Worm (Caenorhabditis elegans) whole organism, midembryonic: ENCODE measurements around the gene Y62H9A.2.

Experiments
- cog-1 ChIP-seq: sonication (generic microtip); optimal IDR thresholded peaks from 2 replicates; lab custom pipeline; 2016; ENCODE audit warnings: missing genetic modification characterization, missing compliant biosample characterization
- flt-1 ChIP-seq: fragments of 200-800 bp; sonication (Bioruptor generic); IDR thresholded peaks from 2 replicates; pipeline ENCODE4 v1.3.6; 2022; ENCODE audit warnings: missing genetic modification characterization, missing compliant biosample characterization
- med-1 ChIP-seq: sonication (generic microtip); optimal IDR thresholded peaks from 2 replicates; lab custom pipeline; 2017; ENCODE audit warnings: missing genetic modification characterization, mild to moderate bottlenecking, missing compliant biosample characterization, antibody characterized with exemption, missing genetic modification reagents; ENCODE audit not compliant: insufficient read depth
- tab-1 ChIP-seq: fragments of 200-800 bp; sonication (Bioruptor generic); IDR thresholded peaks from 2 replicates; pipeline ENCODE4 v1.3.6; 2022; ENCODE audit warnings: missing genetic modification characterization, missing compliant biosample characterization

- TF ChIP-seq flt-1 (GFP tag; lab: Robert Waterston, UW) = no peak
- no peak for TF ChIP-seq med-1 (GFP tag; lab: Kevin White, UChicago)
- no peak for TF ChIP-seq cog-1 (tag; lab: Kevin White, UChicago)
- no peak for TF ChIP-seq tab-1
Measured at ce11 chrX:11892328-11892727, 14.3 kb upstream of the Y62H9A.2 start, which contains the start of gene Y62H9A.8.
